Fruit fly (Drosophila melanogaster): ENCODE results near the gene Adh.

Gene Adh

DNA sequence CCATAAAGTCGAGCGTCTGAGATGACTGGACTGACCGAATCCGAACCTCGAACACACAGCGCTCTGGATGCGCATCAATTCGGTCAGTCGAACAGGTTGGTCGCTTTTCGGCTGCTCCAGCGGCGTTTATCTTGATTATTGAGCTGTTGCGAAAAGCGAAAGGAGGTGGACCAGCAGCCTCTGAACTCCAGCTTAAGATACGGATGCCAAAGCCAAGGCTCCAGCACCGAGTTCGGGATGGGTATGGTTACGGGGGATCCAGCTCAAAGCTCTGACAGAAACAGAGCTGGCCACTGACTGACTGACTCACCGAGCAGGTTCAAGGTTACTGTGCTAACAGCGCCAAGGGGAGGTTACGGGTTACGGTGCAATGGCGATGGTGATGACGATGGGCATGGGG, 9.2 kb upstream of the Adh start:
- TF ChIP-seq CG1621 (tag; optimal IDR thresholded peaks at IDR 0.05) (no peak), CG6854 (GFP tag; optimal IDR thresholded peaks at IDR 0.05) (peak; percentile 32), CG6163 (GFP tag; IDR thresholded peaks at IDR 0.05) (0 out of 3 replicates have a peak, but pooled peaks have one; percentile 9), Blimp-1 (GFP tag; optimal IDR thresholded peaks at IDR 0.05) (peak; percentile 86), CG3919 (GFP tag; optimal IDR thresholded peaks at IDR 0.05) (no peak), svp (GFP tag) (no peak), Lpt (GFP tag; optimal IDR thresholded peaks at IDR 0.05) (no peak), CG6276 (GFP tag; optimal IDR thresholded peaks at IDR 0.05) (no peak), vri (GFP tag; optimal IDR thresholded peaks at IDR 0.05) (peak; percentile 26), Sox14 (GFP tag; optimal IDR thresholded peaks at IDR 0.05) (no peak), CG8632 (GFP tag; optimal IDR thresholded peaks at IDR 0.05) (no peak), Eip78C (GFP tag) (peak; percentile 58)

DNA sequence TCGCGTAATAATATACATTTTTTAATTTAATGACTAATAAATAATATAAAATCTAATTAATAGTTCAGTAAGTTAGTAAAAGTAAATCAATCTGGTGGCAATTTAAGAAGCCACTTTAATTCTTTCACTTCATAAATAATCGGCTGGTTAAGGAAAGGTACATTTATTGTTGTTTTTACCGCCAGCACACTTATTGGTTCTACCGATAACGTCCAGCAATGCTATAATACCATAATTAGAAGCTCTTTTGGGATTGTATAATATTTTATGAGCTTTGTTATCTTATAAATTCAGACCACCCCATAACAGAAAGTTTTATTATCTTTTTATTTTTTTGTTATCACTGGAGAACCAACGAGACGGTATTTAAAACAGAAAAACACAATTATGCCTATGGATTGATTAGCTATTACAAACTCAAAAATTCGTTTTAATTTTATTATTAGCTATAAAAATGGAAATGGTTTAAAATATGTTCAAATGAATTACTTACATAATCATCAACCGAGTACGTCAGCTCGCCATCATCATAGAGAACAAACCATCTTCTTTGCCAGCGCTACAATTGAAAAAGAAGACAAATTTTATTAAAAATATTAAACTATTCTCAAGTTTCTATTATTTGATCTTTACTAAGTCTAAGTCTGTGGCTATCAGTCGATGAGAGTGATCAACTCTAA, 3.9 kb upstream of the Adh start:
- TF ChIP-seq eg (GFP tag; IDR thresholded peaks at IDR 0.05) (no peak), vri (GFP tag; optimal IDR thresholded peaks at IDR 0.05) (peak; percentile 78), CG8319 (GFP tag; optimal IDR thresholded peaks at IDR 0.05) (no peak)

DNA sequence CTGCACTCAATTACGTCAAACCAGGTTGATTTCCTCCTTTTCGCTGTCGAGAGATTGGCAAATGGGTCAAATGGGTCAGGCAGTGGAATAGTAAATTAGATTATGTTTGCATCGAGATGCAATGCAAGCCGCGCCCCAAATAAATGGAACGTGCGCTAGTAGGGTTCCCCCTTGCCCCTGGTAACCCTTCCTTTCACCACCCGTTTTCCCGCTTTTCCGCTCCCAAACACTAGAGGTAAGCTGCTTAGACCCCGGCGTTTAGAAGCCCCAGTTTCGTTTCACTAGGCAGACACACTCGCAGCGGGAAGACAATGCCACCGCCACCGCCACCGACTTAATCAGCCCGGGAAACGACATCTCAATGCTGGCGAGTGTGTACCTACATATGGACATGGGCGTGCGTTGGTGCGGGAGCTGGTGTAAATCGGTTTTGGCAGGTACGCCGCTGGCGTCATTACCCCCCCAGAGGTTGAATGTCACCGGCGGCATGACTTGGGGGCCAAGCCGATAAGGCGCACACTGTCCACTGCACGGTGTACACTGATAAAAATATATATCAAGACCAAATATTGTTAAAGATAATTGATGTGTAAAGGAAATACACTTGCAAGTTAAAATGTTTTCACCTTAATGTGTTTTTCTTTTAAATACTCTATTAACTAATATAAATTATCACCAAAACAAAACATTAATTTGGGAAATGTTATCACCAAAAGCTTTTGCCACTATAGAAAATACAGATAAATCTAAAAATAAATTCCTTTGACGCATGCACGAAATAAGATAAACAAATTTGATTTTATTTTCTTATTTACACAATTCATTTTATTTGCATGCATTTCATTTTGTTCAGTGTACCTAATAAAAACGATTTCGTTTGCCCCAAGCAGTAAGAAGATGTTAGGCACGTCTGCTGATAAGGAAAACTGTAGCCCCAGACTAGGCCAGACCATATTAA, 2.1 kb upstream of the Adh start:
- peak; percentile 49 for TF ChIP-seq CG34406 (GFP tag; optimal IDR thresholded peaks at IDR 0.05)
- TF ChIP-seq CG10669 (GFP tag; optimal IDR thresholded peaks at IDR 0.05) = peak; percentile 16
- TF ChIP-seq Eip75B (GFP tag; optimal IDR thresholded peaks at IDR 0.05) = peak; percentile 3
- TF ChIP-seq Smox (GFP tag; optimal IDR thresholded peaks at IDR 0.05) = peak; percentile 54
- no peak for TF ChIP-seq CG3919 (GFP tag; optimal IDR thresholded peaks at IDR 0.05)
- no peak for TF ChIP-seq CG7368 (GFP tag; optimal IDR thresholded peaks at IDR 0.05)
- peak; percentile 48 for TF ChIP-seq pdm3 (GFP tag; optimal IDR thresholded peaks at IDR 0.05)
- peak; percentile 57 for TF ChIP-seq net (GFP tag; optimal IDR thresholded peaks at IDR 0.05)
- TF ChIP-seq Eip78C (GFP tag) = peak; percentile 56
- peak; percentile 66 for TF ChIP-seq CG15336 (GFP tag; IDR thresholded peaks at IDR 0.05)
- TF ChIP-seq CG11762 (GFP tag; optimal IDR thresholded peaks at IDR 0.05; ENCODE audit: insufficient read depth) = peak; percentile 36
- peak; percentile 30 for TF ChIP-seq CG6792 (GFP tag; optimal IDR thresholded peaks at IDR 0.05)
- peak; percentile 46 for TF ChIP-seq achi (GFP tag; optimal IDR thresholded peaks at IDR 0.05)
- peak; percentile 27 for TF ChIP-seq CG10631 (GFP tag; optimal IDR thresholded peaks at IDR 0.05)
- TF ChIP-seq CG31627 (GFP tag; optimal IDR thresholded peaks at IDR 0.05) = peak; percentile 32
- peak; percentile 0 for TF ChIP-seq Ets96B (tag; optimal IDR thresholded peaks at IDR 0.05)
- no peak for TF ChIP-seq dac (GFP tag; optimal IDR thresholded peaks at IDR 0.05)
- no peak for TF ChIP-seq CG6163 (GFP tag; IDR thresholded peaks at IDR 0.05)
- peak; percentile 46 for TF ChIP-seq Hr4 (GFP tag; optimal IDR thresholded peaks at IDR 0.05)
- TF ChIP-seq CG11294 (GFP tag; IDR thresholded peaks at IDR 0.05) = no peak
- TF ChIP-seq CG8632 (GFP tag; optimal IDR thresholded peaks at IDR 0.05) = peak; percentile 40
- peak; percentile 21 for TF ChIP-seq CG3032 (tag; optimal IDR thresholded peaks at IDR 0.05)
- peak; percentile 61 for TF ChIP-seq CG4318 (GFP tag; optimal IDR thresholded peaks at IDR 0.05)
- TF ChIP-seq OdsH (GFP tag; optimal IDR thresholded peaks at IDR 0.05) = peak; percentile 59
- peak; percentile 61 for TF ChIP-seq CG6276 (GFP tag; optimal IDR thresholded peaks at IDR 0.05)
- peak; percentile 69 for TF ChIP-seq CG8119 (GFP tag; IDR thresholded peaks at IDR 0.05)
- peak; percentile 25 for TF ChIP-seq Sox102F (GFP tag; optimal IDR thresholded peaks at IDR 0.05)
- TF ChIP-seq CG9139 (GFP tag; optimal IDR thresholded peaks at IDR 0.05) = no peak
- TF ChIP-seq Eip93F (GFP tag; optimal IDR thresholded peaks at IDR 0.05) = no peak
- TF ChIP-seq CG1621 (tag; optimal IDR thresholded peaks at IDR 0.05) = no peak
- peak; percentile 17 for TF ChIP-seq acj6 (GFP tag; optimal IDR thresholded peaks at IDR 0.05)
- TF ChIP-seq Sox15 (GFP tag; optimal IDR thresholded peaks at IDR 0.05) = no peak
- peak; percentile 11 for TF ChIP-seq fkh (GFP tag; optimal IDR thresholded peaks at IDR 0.05)
- TF ChIP-seq CG16779 (tag; optimal IDR thresholded peaks at IDR 0.05) = no peak
- TF ChIP-seq fd59A (GFP tag; optimal IDR thresholded peaks at IDR 0.05) = no peak
- TF ChIP-seq spab (GFP tag; optimal IDR thresholded peaks at IDR 0.05) = peak; percentile 28
- TF ChIP-seq Gug (GFP tag; IDR thresholded peaks at IDR 0.05) = peak; percentile 16; the same call in 1 of the 2 replicates
